Worm (Caenorhabditis elegans) whole organism, L1 larva: Measurements from ENCODE around the gene srz-67.

Source experiments
- F16B12.6 ChIP-seq: fragments of 150-350 bp; optimal IDR thresholded peaks from 2 replicates; lab custom pipeline; 2014; ENCODE audit warnings: missing biosample characterization, missing genetic modification characterization
- aly-2 ChIP-seq: fragments of 150-350 bp; optimal IDR thresholded peaks from 2 replicates; lab custom pipeline; 2014; ENCODE audit warnings: missing biosample characterization, missing genetic modification characterization
- ama-1 ChIP-seq: fragments of 150-350 bp; optimal IDR thresholded peaks from 2 replicates; lab custom pipeline; 2014
- blmp-1 ChIP-seq: fragments of 150-350 bp; optimal IDR thresholded peaks from 2 replicates; lab custom pipeline; 2014; ENCODE audit warnings: missing biosample characterization, missing genetic modification characterization
- ceh-63 ChIP-seq: fragments of 200-800 bp; sonication (Bioruptor generic); optimal IDR thresholded peaks from 2 replicates; lab custom pipeline; 2018; ENCODE audit warnings: mild to moderate bottlenecking, missing genetic modification characterization, missing compliant biosample characterization
- ceh-8 ChIP-seq: fragments of 200-800 bp; sonication (Bioruptor generic); optimal IDR thresholded peaks from 2 replicates; lab custom pipeline; 2018; ENCODE audit warnings: mild to moderate bottlenecking, missing genetic modification characterization, moderate library complexity, missing compliant biosample characterization
- ces-1 ChIP-seq: fragments of 150-350 bp; optimal IDR thresholded peaks from 2 replicates; lab custom pipeline; 2014; ENCODE audit warnings: missing biosample characterization, missing genetic modification reagents, missing genetic modification characterization
- dpl-1 ChIP-seq, 3 experiments: fragments of 150-350 bp in 2 of 3; sonication (generic microtip) in 1 of 3; optimal IDR thresholded peaks; 2 replicates each; lab custom pipeline; 2014 to 2017; ENCODE audit warnings: missing biosample characterization in 3 of 3, missing genetic modification characterization in 3 of 3, missing genetic modification reagents in 3 of 3
- dsc-1 ChIP-seq: sonication (generic microtip); optimal IDR thresholded peaks from 2 replicates; lab custom pipeline; 2016; ENCODE audit warnings: mild to moderate bottlenecking, missing genetic modification characterization, missing compliant biosample characterization
- efl-1 ChIP-seq, 4 experiments: fragments of 150-350 bp; optimal IDR thresholded peaks in 3 of 4; peaks in 1 of 4; 1 replicate in 1 of 4; 2 replicates in 3 of 4; lab custom pipeline; 2014; ENCODE audit warnings: missing biosample characterization in 2 of 4, missing genetic modification characterization in 2 of 4, missing genetic modification reagents in 2 of 4
- egl-13 ChIP-seq: sonication (generic microtip); optimal IDR thresholded peaks from 2 replicates; lab custom pipeline; 2016; ENCODE audit warnings: missing genotype, missing genetic modification reagents, missing genetic modification characterization, missing compliant biosample characterization
- elt-3 ChIP-seq, 6 experiments: fragments of 150-350 bp in 1 of 6; sonication (generic microtip); optimal IDR thresholded peaks; 2 replicates each; lab custom pipeline; 2017 to 2018; ENCODE audit warnings: missing biosample characterization in 6 of 6, missing genetic modification characterization in 6 of 6, inconsistent platforms in 1 of 6
- fkh-10 ChIP-seq: sonication (generic microtip); optimal IDR thresholded peaks from 2 replicates; lab custom pipeline; 2017; ENCODE audit warnings: missing biosample characterization, missing genetic modification reagents, missing genetic modification characterization
- fkh-4 ChIP-seq: sonication (generic microtip); optimal IDR thresholded peaks from 2 replicates; lab custom pipeline; 2016; ENCODE audit warnings: missing compliant biosample characterization, missing genetic modification characterization, borderline replicate concordance
- fkh-8 ChIP-seq: sonication (generic microtip); optimal IDR thresholded peaks from 2 replicates; lab custom pipeline; 2016; ENCODE audit warnings: mild to moderate bottlenecking, missing genetic modification characterization, missing compliant biosample characterization
- fos-1 ChIP-seq: fragments of 150-350 bp; optimal IDR thresholded peaks from 2 replicates; lab custom pipeline; 2014; ENCODE audit warnings: missing biosample characterization, missing genetic modification characterization
- lin-35 ChIP-seq, 2 experiments: fragments of 150-350 bp; optimal IDR thresholded peaks; 2 replicates each; lab custom pipeline; 2014; ENCODE audit warnings: missing biosample characterization in 2 of 2, missing genetic modification characterization in 2 of 2, missing genetic modification reagents in 2 of 2
- lin-39 ChIP-seq: fragments of 150-350 bp; optimal IDR thresholded peaks from 2 replicates; lab custom pipeline; 2014; ENCODE audit warnings: missing biosample characterization, missing genetic modification reagents, missing genetic modification characterization
- lir-3 ChIP-seq: sonication (generic microtip); optimal IDR thresholded peaks from 2 replicates; lab custom pipeline; 2016; ENCODE audit warnings: mild to moderate bottlenecking, missing genetic modification characterization, moderate library complexity, missing compliant biosample characterization; ENCODE audit not compliant: poor library complexity
- mab-9 ChIP-seq: fragments of 200-800 bp; sonication (Bioruptor generic); IDR thresholded peaks from 2 replicates; pipeline ENCODE4 v1.3.6; 2022; ENCODE audit warnings: missing genetic modification reagents, missing genetic modification characterization, missing compliant biosample characterization
- mef-2 ChIP-seq: fragments of 150-350 bp; optimal IDR thresholded peaks from 2 replicates; lab custom pipeline; 2014; ENCODE audit warnings: missing biosample characterization, missing genetic modification characterization
- nhr-11 ChIP-seq: fragments of 150-350 bp; optimal IDR thresholded peaks from 2 replicates; lab custom pipeline; 2014; ENCODE audit warnings: missing biosample characterization, missing genetic modification characterization
- nhr-20 ChIP-seq: sonication (generic microtip); optimal IDR thresholded peaks from 2 replicates; lab custom pipeline; 2016; ENCODE audit warnings: mild to moderate bottlenecking, missing genetic modification characterization, missing compliant biosample characterization
- nhr-28 ChIP-seq: fragments of 150-350 bp; optimal IDR thresholded peaks from 2 replicates; lab custom pipeline; 2014; ENCODE audit warnings: missing biosample characterization, missing genetic modification characterization
- nhr-84 ChIP-seq: sonication (generic microtip); optimal IDR thresholded peaks from 2 replicates; lab custom pipeline; 2017; ENCODE audit warnings: missing biosample characterization, missing genetic modification characterization
- nhr-85 ChIP-seq: sonication (generic microtip); peaks from one replicate; lab custom pipeline; 2016; ENCODE audit warnings: missing genetic modification characterization, inconsistent platforms, missing compliant biosample characterization
- pag-3 ChIP-seq: sonication (generic microtip); optimal IDR thresholded peaks from 2 replicates; lab custom pipeline; 2017; ENCODE audit warnings: missing genetic modification characterization, mild to moderate bottlenecking, missing compliant biosample characterization, antibody characterized with exemption, borderline replicate concordance; ENCODE audit not compliant: insufficient read depth
- sup-37 ChIP-seq: fragments of 200-800 bp; sonication (Bioruptor generic); optimal IDR thresholded peaks from 2 replicates; lab custom pipeline; 2018; ENCODE audit warnings: mild to moderate bottlenecking, missing genetic modification characterization, missing compliant biosample characterization
- tlp-1 ChIP-seq: fragments of 150-350 bp; optimal IDR thresholded peaks from 2 replicates; lab custom pipeline; 2014; ENCODE audit warnings: missing biosample characterization, missing genetic modification characterization
- unc-30 ChIP-seq: sonication (generic microtip); optimal IDR thresholded peaks from 2 replicates; lab custom pipeline; 2017; ENCODE audit warnings: missing biosample characterization, missing genetic modification characterization
- unc-86 ChIP-seq: sonication (generic microtip); optimal IDR thresholded peaks from 2 replicates; lab custom pipeline; 2016; ENCODE audit warnings: missing genetic modification characterization, missing compliant biosample characterization
- unc-98 ChIP-seq: fragments of 200-800 bp; sonication (Bioruptor generic); IDR thresholded peaks from 2 replicates; pipeline ENCODE4 v1.3.6; 2022; ENCODE audit warnings: missing genetic modification characterization, missing compliant biosample characterization
- vab-15 ChIP-seq: sonication (generic microtip); optimal IDR thresholded peaks from 2 replicates; lab custom pipeline; 2017; ENCODE audit warnings: missing genotype, mild to moderate bottlenecking, missing genetic modification characterization, missing compliant biosample characterization
- xbp-1 ChIP-seq: sonication (generic microtip); optimal IDR thresholded peaks from 2 replicates; lab custom pipeline; 2016; ENCODE audit warnings: missing genetic modification characterization, missing compliant biosample characterization
- zag-1 ChIP-seq: fragments of 150-350 bp; optimal IDR thresholded peaks from 2 replicates; lab custom pipeline; 2014; ENCODE audit warnings: missing biosample characterization, missing genetic modification characterization
- zip-4 ChIP-seq: fragments of 200-800 bp; sonication (Bioruptor generic); optimal IDR thresholded peaks from 2 replicates; lab custom pipeline; 2018; ENCODE audit warnings: mild to moderate bottlenecking, missing genetic modification characterization, moderate library complexity, missing compliant biosample characterization
- ztf-4 ChIP-seq: fragments of 150-350 bp; optimal IDR thresholded peaks from 2 replicates; lab custom pipeline; 2014; ENCODE audit warnings: missing biosample characterization, missing genetic modification characterization

srz-67 gene

ce11 chrII:3237038-3237521 is at the start of gene srz-67, which contains the start of gene C17F4.11:
Gene srz-67, minus strand, starts transcription at chrII:3237138.
Gene C17F4.11, plus strand, starts transcription at chrII:3237471.
- TF ChIP-seq nhr-28 (tag; lab: Kevin White, UChicago) (no peak), nhr-85 (tag; lab: Kevin White, UChicago) (no peak), unc-98 (GFP tag; lab: Robert Waterston, UW) (no peak), nhr-84 (tag; lab: Kevin White, UChicago) (no peak), efl-1 (optimal IDR thresholded peaks at IDR 0.05; lab: Kevin White, UChicago) (no peak), efl-1 (GFP tag; optimal IDR thresholded peaks at IDR 0.05 in 1 of 2; lab: Kevin White, UChicago) (peak in 1 of 2 experiments; percentile 65)

ce11 chrII:3284558-3284957 is 47.6 kb upstream of the srz-67 start, which contains the start of gene scl-15:
Gene scl-15, minus strand, starts transcription at chrII:3284658.
- TF ChIP-seq nhr-11 (tag; lab: Kevin White, UChicago) (no peak), elt-3 (tag; optimal IDR thresholded peaks at IDR 0.05; lab: Kevin White, UChicago) (no peak), pag-3 (tag; lab: Kevin White, UChicago) (no peak), fkh-10 (GFP tag; lab: Kevin White, UChicago) (no peak), F16B12.6 (tag; lab: Kevin White, UChicago) (no peak), dpl-1 (GFP tag; optimal IDR thresholded peaks at IDR 0.05; lab: Kevin White, UChicago) (no peak), unc-30 (tag; lab: Kevin White, UChicago) (no peak), ama-1 (lab: Kevin White, UChicago) (no peak), sup-37 (no peak), ceh-8 (no peak), zag-1 (tag; lab: Kevin White, UChicago) (no peak), xbp-1 (no peak)

ce11 chrII:3282353-3282752 is 45.4 kb upstream of the srz-67 start, which contains the start of gene nep-13:
Gene nep-13, plus strand, starts transcription at chrII:3282653.
- no peak for TF ChIP-seq nhr-85 (tag; lab: Kevin White, UChicago)
- no peak for TF ChIP-seq lin-39 (tag; lab: Kevin White, UChicago)
- TF ChIP-seq blmp-1 = no peak
- no peak for TF ChIP-seq ceh-63
- no peak for TF ChIP-seq nhr-20 (tag; lab: Kevin White, UChicago)
- no peak for TF ChIP-seq sup-37
- no peak for TF ChIP-seq egl-13 (tag; lab: Kevin White, UChicago)
- TF ChIP-seq tlp-1 (tag; lab: Kevin White, UChicago) = no peak
- TF ChIP-seq fkh-4 (tag; lab: Kevin White, UChicago) = no peak
- TF ChIP-seq, all 84 proteins: peak for 0

DNA sequence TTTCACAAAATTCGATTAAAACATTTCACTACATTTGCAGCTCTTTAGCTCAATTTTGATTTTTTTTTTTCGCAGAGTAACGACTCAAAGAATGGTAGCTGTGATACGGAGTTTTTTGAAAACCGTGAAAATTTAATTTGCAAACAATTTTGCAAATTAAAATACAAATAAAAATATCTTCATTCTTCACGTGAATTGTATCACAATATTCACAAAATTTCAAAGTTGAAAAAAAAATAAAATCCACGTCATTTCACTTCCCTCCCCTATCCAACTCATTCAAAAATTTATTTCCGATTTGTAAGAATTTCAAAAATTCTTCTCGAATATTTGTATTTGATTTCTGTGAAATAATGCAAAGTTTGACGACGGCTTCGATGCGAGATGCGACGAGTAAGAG is 41.7 kb upstream of the srz-67 start, which contains the start of gene wht-4:
Gene wht-4, plus strand, starts transcription at position 301 of the 400 bp plus-strand sequence.
- TF ChIP-seq fkh-8 (tag; lab: Kevin White, UChicago) (no peak), unc-86 (tag; lab: Kevin White, UChicago) (no peak), elt-3 (tag; optimal IDR thresholded peaks at IDR 0.05; lab: Kevin White, UChicago) (no peak), mef-2 (tag; lab: Kevin White, UChicago) (no peak)

- TF ChIP-seq mab-9 (GFP tag; lab: Robert Waterston, UW) = no peak
- TF ChIP-seq fos-1 = no peak
- no peak for TF ChIP-seq ztf-4 (tag; lab: Kevin White, UChicago)
- no peak for TF ChIP-seq lir-3 (tag; lab: Kevin White, UChicago)
- TF ChIP-seq dsc-1 (tag; lab: Kevin White, UChicago) = no peak
- TF ChIP-seq dpl-1 (GFP tag; optimal IDR thresholded peaks at IDR 0.05; lab: Kevin White, UChicago) = no peak
- TF ChIP-seq tlp-1 (tag; lab: Kevin White, UChicago) = no peak
- TF ChIP-seq aly-2 (tag; lab: Kevin White, UChicago) = no peak
- TF ChIP-seq nhr-84 (tag; lab: Kevin White, UChicago) = no peak
- TF ChIP-seq ces-1 (GFP tag; lab: Kevin White, UChicago) = no peak
- no peak for TF ChIP-seq lin-35 (GFP tag; optimal IDR thresholded peaks at IDR 0.05; lab: Kevin White, UChicago)
- no peak for TF ChIP-seq zip-4 (GFP tag; lab: Kevin White, UChicago)
- no peak for TF ChIP-seq vab-15 (tag; lab: Kevin White, UChicago)
- no peak for TF ChIP-seq elt-3 (tag; optimal IDR thresholded peaks at IDR 0.05; lab: Kevin White, UChicago)
- no peak for TF ChIP-seq fkh-10 (GFP tag; lab: Kevin White, UChicago)
Measured at ce11 chrII:3277686-3278085, 40.7 kb upstream of the srz-67 start, which contains the start of gene F02E11.4. Gene F02E11.4, minus strand, starts transcription at chrII:3277786.
